Worm (Caenorhabditis elegans) whole organism, early embryonic: ENCODE measurements around the gene Y56A3A.30.

ENCODE experiments used
- B0310.2 ChIP-seq: sonication (generic microtip); optimal IDR thresholded peaks from 2 replicates; lab custom pipeline; 2016; ENCODE audit warnings: mild to moderate bottlenecking, missing genetic modification characterization, missing compliant biosample characterization
- ama-1 ChIP-seq: fragments of 150-350 bp; optimal IDR thresholded peaks from 2 replicates; lab custom pipeline; 2014
- ceh-13 ChIP-seq: fragments of 200-800 bp; sonication (Bioruptor generic); optimal IDR thresholded peaks from 2 replicates; lab custom pipeline; 2018; ENCODE audit warnings: mild to moderate bottlenecking, missing genetic modification characterization, missing compliant biosample characterization
- ceh-36 ChIP-seq: sonication (generic microtip); optimal IDR thresholded peaks from 2 replicates; lab custom pipeline; 2016; ENCODE audit warnings: missing genetic modification characterization, inconsistent platforms, missing compliant biosample characterization
- hmbx-1 ChIP-seq: sonication (generic microtip); optimal IDR thresholded peaks from 2 replicates; lab custom pipeline; 2016; ENCODE audit warnings: mild to moderate bottlenecking, missing genetic modification characterization, missing compliant biosample characterization
- hmg-4 ChIP-seq: fragments of 200-800 bp; sonication (Bioruptor generic); optimal IDR thresholded peaks from 2 replicates; lab custom pipeline; 2018; ENCODE audit warnings: mild to moderate bottlenecking, missing genetic modification characterization, missing compliant biosample characterization
- pes-1 ChIP-seq: fragments of 200-800 bp; sonication (Bioruptor generic); IDR thresholded peaks from 2 replicates; pipeline ENCODE4 v1.3.6; 2022; ENCODE audit warnings: missing genetic modification reagents, missing genetic modification characterization, missing compliant biosample characterization
- tbx-37 ChIP-seq: fragments of 200-800 bp; sonication (Bioruptor generic); conservative IDR thresholded peaks from 2 replicates; pipeline ENCODE4 v1.3.6; 2022; ENCODE audit warnings: missing genetic modification reagents, missing genetic modification characterization, missing compliant biosample characterization
- tra-4 ChIP-seq: sonication (generic microtip); optimal IDR thresholded peaks from 2 replicates; lab custom pipeline; 2017; ENCODE audit warnings: missing genetic modification characterization, missing compliant biosample characterization

DNA sequence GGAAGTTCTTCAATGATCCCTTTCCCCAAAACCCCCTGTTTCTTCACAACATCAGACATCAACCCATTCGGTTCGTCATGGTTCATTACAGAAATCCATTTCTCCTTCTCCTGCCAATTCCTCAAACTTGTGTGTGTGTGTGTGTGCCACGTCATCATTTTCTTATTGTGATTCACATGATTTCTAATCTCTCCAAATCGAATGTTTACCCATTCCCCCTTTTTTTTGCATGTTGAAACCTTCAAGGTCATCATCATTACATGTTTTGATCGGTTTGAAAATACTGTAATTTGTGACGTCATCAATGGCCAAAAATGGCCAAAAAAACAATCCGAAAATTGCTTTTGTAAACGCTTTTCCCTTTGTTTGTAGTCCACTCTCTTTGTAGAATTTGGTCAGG, 30.9 kb upstream of the Y56A3A.30 start:
- TF ChIP-seq tra-4 (tag; lab: Kevin White, UChicago) = no peak
- TF ChIP-seq ceh-36 = no peak
- TF ChIP-seq hmbx-1 (tag; lab: Kevin White, UChicago) = no peak
- TF ChIP-seq pes-1 (GFP tag; lab: Robert Waterston, UW) = no peak
- no peak for TF ChIP-seq ama-1 (lab: Kevin White, UChicago)
- TF ChIP-seq B0310.2 (tag; lab: Kevin White, UChicago) = no peak
- no peak for TF ChIP-seq hmg-4 (GFP tag; lab: Kevin White, UChicago)
- no peak for TF ChIP-seq ceh-13 (GFP tag; lab: Kevin White, UChicago)
- TF ChIP-seq tbx-37 (GFP tag; lab: Robert Waterston, UW) = no peak
